Fruit fly (Drosophila melanogaster) whole organism, embryonic: ENCODE measurements around the gene CG10863.

ENCODE experiments used
- B-H2 ChIP-seq: fragments of 200-800 bp; sonication (Bioruptor generic); optimal IDR thresholded peaks from 2 replicates; lab custom pipeline; 2018; ENCODE audit warnings: missing biosample characterization, mild to moderate bottlenecking, missing genetic modification characterization
- Bteb2 ChIP-seq: fragments of 200-800 bp; sonication (Bioruptor generic); optimal IDR thresholded peaks from 2 replicates; lab custom pipeline; 2016; ENCODE audit warnings: missing biosample characterization, missing genetic modification characterization
- CG10959 ChIP-seq: fragments of 200-800 bp; sonication (Bioruptor generic); IDR thresholded peaks from 2 replicates; pipeline ENCODE4 v1.3.6; 2022; ENCODE audit warnings: missing biosample characterization, missing genetic modification characterization
- CG11456 ChIP-seq: fragments of 200-800 bp; sonication (Bioruptor generic); IDR thresholded peaks from 3 replicates; pipeline ENCODE4 v1.3.6; 2022; ENCODE audit warnings: missing biosample characterization, missing genetic modification characterization
- CG11723 ChIP-seq: fragments of 200-800 bp; sonication (Bioruptor generic); optimal IDR thresholded peaks from 2 replicates; lab custom pipeline; 2017; ENCODE audit warnings: missing biosample characterization, mild to moderate bottlenecking, missing genetic modification characterization
- CG13424 ChIP-seq: fragments of 200-800 bp; sonication (Bioruptor generic); optimal IDR thresholded peaks from 2 replicates; lab custom pipeline; 2019; ENCODE audit warnings: missing biosample characterization, mild to moderate bottlenecking, missing genetic modification characterization, moderate library complexity
- CG13894 ChIP-seq: fragments of 200-800 bp; sonication (Bioruptor generic); optimal IDR thresholded peaks from 3 replicates; lab custom pipeline; 2018; ENCODE audit warnings: missing biosample characterization, mild to moderate bottlenecking, missing genetic modification characterization, moderate library complexity
- CG15269 ChIP-seq: fragments of 200-800 bp; sonication (Bioruptor generic); optimal IDR thresholded peaks from 2 replicates; lab custom pipeline; 2018; ENCODE audit warnings: missing biosample characterization, mild to moderate bottlenecking, missing genetic modification characterization, moderate library complexity
- CG15601 ChIP-seq: fragments of 200-800 bp; sonication (Bioruptor generic); optimal IDR thresholded peaks from 3 replicates; lab custom pipeline; 2019; ENCODE audit warnings: missing biosample characterization, mild to moderate bottlenecking, missing genetic modification characterization, moderate library complexity
- CG2889 ChIP-seq: fragments of 200-800 bp; sonication (Bioruptor generic); IDR thresholded peaks from 3 replicates; pipeline ENCODE4 v1.3.6; 2022; ENCODE audit warnings: missing biosample characterization, missing genetic modification characterization
- CG34376 ChIP-seq: fragments of 200-800 bp; sonication (Bioruptor generic); optimal IDR thresholded peaks from 2 replicates; lab custom pipeline; 2018; ENCODE audit warnings: missing biosample characterization, mild to moderate bottlenecking, missing genetic modification characterization
- CG5180 ChIP-seq: fragments of 200-800 bp; sonication (Bioruptor generic); optimal IDR thresholded peaks from 3 replicates; lab custom pipeline; 2017; ENCODE audit warnings: missing biosample characterization, missing genetic modification characterization, mild to moderate bottlenecking, moderate library complexity, missing genetic modification reagents
- CG7271 ChIP-seq: fragments of 200-800 bp; sonication (Bioruptor generic); optimal IDR thresholded peaks from 2 replicates; lab custom pipeline; 2018; ENCODE audit warnings: missing biosample characterization, mild to moderate bottlenecking, missing genetic modification characterization, moderate library complexity
- CG7372 ChIP-seq: fragments of 200-800 bp; sonication (Bioruptor generic); IDR thresholded peaks from 2 replicates; pipeline ENCODE4 v1.3.6; 2022; ENCODE audit warnings: missing biosample characterization, missing genetic modification characterization
- CG7556 ChIP-seq: fragments of 200-800 bp; sonication (Bioruptor generic); optimal IDR thresholded peaks from 2 replicates; lab custom pipeline; 2017; ENCODE audit warnings: missing biosample characterization, mild to moderate bottlenecking, missing genetic modification characterization
- CG7745 ChIP-seq: fragments of 200-800 bp; sonication (Bioruptor generic); optimal IDR thresholded peaks from 2 replicates; lab custom pipeline; 2018; ENCODE audit warnings: missing biosample characterization, mild to moderate bottlenecking, missing genetic modification characterization, moderate library complexity
- CG7928 ChIP-seq: fragments of 200-800 bp; sonication (Bioruptor generic); optimal IDR thresholded peaks from 2 replicates; lab custom pipeline; 2017; ENCODE audit warnings: missing biosample characterization, mild to moderate bottlenecking, missing genetic modification characterization
- CG8290 ChIP-seq, 3 experiments: fragments of 200-800 bp; sonication (Bioruptor generic); optimal IDR thresholded peaks; 2 replicates each; lab custom pipeline; 2016 to 2019; ENCODE audit warnings: missing biosample characterization in 3 of 3, missing genetic modification characterization in 3 of 3, mild to moderate bottlenecking in 2 of 3, moderate library complexity in 1 of 3
- CoRest ChIP-seq: fragments of 200-800 bp; sonication (Bioruptor generic); optimal IDR thresholded peaks from 3 replicates; lab custom pipeline; 2018; ENCODE audit warnings: missing biosample characterization, mild to moderate bottlenecking, missing genetic modification characterization, moderate library complexity
- Deaf1 ChIP-seq: fragments of 200-800 bp; optimal IDR thresholded peaks from 3 replicates; lab custom pipeline; 2019; ENCODE audit warnings: missing biosample characterization, mild to moderate bottlenecking, missing genetic modification characterization, moderate library complexity
- Doc2 ChIP-seq: fragments of 200-800 bp; sonication (Bioruptor generic); IDR thresholded peaks from 2 replicates; pipeline ENCODE4 v1.3.6; 2022; ENCODE audit warnings: missing biosample characterization, missing genetic modification characterization
- E2f1 ChIP-seq: fragments of 200-800 bp; sonication (Bioruptor generic); IDR thresholded peaks from 2 replicates; pipeline ENCODE4 v1.3.6; 2022; ENCODE audit warnings: missing biosample characterization, missing genetic modification characterization
- Hmr ChIP-seq: fragments of 200-800 bp; sonication (Bioruptor generic); optimal IDR thresholded peaks from 3 replicates; lab custom pipeline; 2017; ENCODE audit warnings: mild to moderate bottlenecking, missing biosample characterization, missing genetic modification reagents, missing genetic modification characterization
- Lim3 ChIP-seq: fragments of 200-800 bp; sonication (Bioruptor generic); IDR thresholded peaks from 2 replicates; pipeline ENCODE4 v1.3.6; 2022; ENCODE audit warnings: missing biosample characterization, missing genetic modification characterization
- Med ChIP-seq: fragments of 200-800 bp; sonication (Bioruptor generic); peaks from one replicate; lab custom pipeline; 2016; ENCODE audit warnings: missing biosample characterization, missing genetic modification characterization, mild to moderate bottlenecking, inconsistent platforms, moderate library complexity
- Mes4 ChIP-seq: fragments of 200-800 bp; sonication (Bioruptor generic); optimal IDR thresholded peaks from 2 replicates; lab custom pipeline; 2016; ENCODE audit warnings: missing biosample characterization, missing genetic modification characterization
- Pdp1 ChIP-seq, 2 experiments: fragments of 200-800 bp; sonication (Bioruptor generic); optimal IDR thresholded peaks; 3 replicates each; lab custom pipeline; 2016; ENCODE audit warnings: missing biosample characterization in 2 of 2, missing genetic modification characterization in 2 of 2, mild to moderate bottlenecking in 1 of 2, moderate library complexity in 1 of 2
- Poxn ChIP-seq: fragments of 200-800 bp; sonication (Bioruptor generic); IDR thresholded peaks from 2 replicates; pipeline ENCODE4 v1.3.6; 2022; ENCODE audit warnings: missing biosample characterization, missing genetic modification characterization
- Six4 ChIP-seq: fragments of 200-800 bp; sonication (Bioruptor generic); optimal IDR thresholded peaks from 2 replicates; lab custom pipeline; 2016; ENCODE audit warnings: missing biosample characterization, missing genetic modification characterization
- Stat92E ChIP-seq, 3 experiments: fragments of >200 bp in 2 of 3; fragments of 200-800 bp in 1 of 3; sonication (Bioruptor generic) in 1 of 3; optimal IDR thresholded peaks; 2 replicates each; lab custom pipeline; 2017 to 2019; ENCODE audit warnings: missing biosample characterization in 3 of 3, missing genetic modification characterization in 3 of 3, mild to moderate bottlenecking in 1 of 3, moderate library complexity in 1 of 3
- TFAM ChIP-seq: fragments of 200-800 bp; sonication (Bioruptor generic); optimal IDR thresholded peaks from 2 replicates; lab custom pipeline; 2017; ENCODE audit warnings: missing biosample characterization, missing genetic modification characterization, inconsistent platforms
- ara ChIP-seq: fragments of 200-800 bp; sonication (Bioruptor generic); IDR thresholded peaks from 2 replicates; pipeline ENCODE4 v1.3.6; 2022; ENCODE audit warnings: missing biosample characterization, missing genetic modification characterization
- bowl ChIP-seq: fragments of 200-800 bp; sonication (Bioruptor generic); IDR thresholded peaks from 2 replicates; pipeline ENCODE4 v1.3.6; 2022; ENCODE audit warnings: missing biosample characterization, missing genetic modification characterization
- caup ChIP-seq: fragments of 200-800 bp; sonication (Bioruptor generic); optimal IDR thresholded peaks from 3 replicates; lab custom pipeline; 2017; ENCODE audit warnings: missing biosample characterization, mild to moderate bottlenecking, missing genetic modification characterization, moderate library complexity; ENCODE audit not compliant: severe bottlenecking
- chinmo ChIP-seq: fragments of 200-800 bp; sonication (Bioruptor generic); IDR thresholded peaks from 4 replicates; pipeline ENCODE4 v1.3.6; 2022; ENCODE audit warnings: missing biosample characterization, missing genetic modification characterization; ENCODE audit not compliant: partially characterized antibody
- chm ChIP-seq: fragments of 200-800 bp; sonication (Bioruptor generic); IDR thresholded peaks from 2 replicates; pipeline ENCODE4 v1.3.6; 2022; ENCODE audit warnings: missing biosample characterization, missing genetic modification characterization
- crol ChIP-seq: fragments of 200-800 bp; sonication (Bioruptor generic); IDR thresholded peaks from 2 replicates; pipeline ENCODE4 v1.3.6; 2022; ENCODE audit warnings: missing biosample characterization, missing genetic modification characterization
- en ChIP-seq: fragments of 200-800 bp; sonication (Bioruptor generic); optimal IDR thresholded peaks from 2 replicates; lab custom pipeline; 2016; ENCODE audit warnings: missing biosample characterization, missing genetic modification characterization
- eve ChIP-seq, 2 experiments: fragments of >200 bp; optimal IDR thresholded peaks; 2 replicates each; lab custom pipeline; 2017; ENCODE audit warnings: missing biosample characterization in 2 of 2, missing genetic modification characterization in 2 of 2
- gro ChIP-seq: fragments of 200-800 bp; sonication (Bioruptor generic); optimal IDR thresholded peaks from 2 replicates; lab custom pipeline; 2016; ENCODE audit warnings: missing biosample characterization, missing genetic modification characterization
- gsb ChIP-seq: fragments of 200-800 bp; sonication (Bioruptor generic); IDR thresholded peaks from 2 replicates; pipeline ENCODE4 v1.3.6; 2022; ENCODE audit warnings: missing biosample characterization, missing genetic modification characterization
- knrl ChIP-seq: fragments of 200-800 bp; sonication (Bioruptor generic); IDR thresholded peaks from 3 replicates; pipeline ENCODE4 v1.3.6; 2022; ENCODE audit warnings: missing biosample characterization, missing genetic modification characterization; ENCODE audit not compliant: partially characterized antibody
- pfk ChIP-seq: fragments of 200-800 bp; sonication (Bioruptor generic); optimal IDR thresholded peaks from 2 replicates; lab custom pipeline; 2018; ENCODE audit warnings: missing biosample characterization, mild to moderate bottlenecking, missing genetic modification characterization, moderate library complexity
- psq ChIP-seq: fragments of 200-800 bp; sonication (Bioruptor generic); optimal IDR thresholded peaks from 2 replicates; lab custom pipeline; 2017; ENCODE audit warnings: missing biosample characterization, missing genetic modification characterization
- ro ChIP-seq: fragments of 200-800 bp; sonication (Bioruptor generic); IDR thresholded peaks from 2 replicates; pipeline ENCODE4 v1.3.6; 2022; ENCODE audit warnings: missing biosample characterization, missing genetic modification characterization
- sug ChIP-seq: fragments of 200-800 bp; optimal IDR thresholded peaks from 2 replicates; lab custom pipeline; 2019; ENCODE audit warnings: missing biosample characterization, mild to moderate bottlenecking, missing genetic modification characterization, moderate library complexity
- zfh2 ChIP-seq: fragments of 200-800 bp; sonication (Bioruptor generic); optimal IDR thresholded peaks from 2 replicates; lab custom pipeline; 2016; ENCODE audit warnings: missing biosample characterization, missing genetic modification characterization

The CG10863 gene

DNA sequence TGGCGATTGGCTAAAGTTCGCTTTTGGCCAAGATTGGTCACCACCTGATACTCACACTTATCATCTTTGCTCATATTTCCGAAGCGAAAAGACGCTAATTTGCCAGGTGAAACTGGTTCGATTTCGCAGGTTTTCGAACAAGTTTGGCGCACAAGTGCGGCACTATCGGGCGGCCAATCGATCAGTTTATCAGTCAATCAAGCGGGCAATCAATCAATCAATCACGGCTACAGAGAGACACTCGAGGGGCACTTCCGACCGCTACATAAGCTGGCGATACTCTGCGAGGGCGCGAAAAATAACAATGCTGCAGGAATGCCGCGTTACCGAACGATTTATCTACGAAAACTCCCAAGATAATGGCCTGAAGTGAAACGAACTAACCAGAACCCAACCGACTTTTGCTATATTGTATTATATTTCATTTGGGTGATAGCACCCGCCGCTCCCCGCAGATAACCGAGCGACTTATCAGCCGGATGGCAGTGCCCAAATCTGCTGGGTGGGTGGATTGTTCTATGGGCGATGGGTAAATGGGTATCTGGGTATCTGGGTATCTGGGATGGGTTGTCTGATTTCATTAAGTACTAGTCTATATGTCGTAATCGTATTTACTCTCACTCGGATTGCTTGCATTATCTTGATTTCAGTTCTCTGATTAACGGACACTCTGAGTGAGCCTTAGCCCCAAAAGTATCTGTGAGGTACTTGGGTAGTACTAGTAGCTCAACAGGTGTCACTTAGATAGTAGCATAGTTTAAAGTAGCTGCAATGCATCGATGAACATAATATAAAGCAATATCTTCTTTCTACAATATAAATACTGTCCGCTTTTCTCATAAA is 13.1 kb downstream of the CG10863 start (continued):
- TF ChIP-seq Med (GFP tag; lab: Kevin White, UChicago) (peak; percentile 21), chm (GFP tag; lab: Robert Waterston, UW) (no peak), gro (GFP tag; lab: Kevin White, UChicago) (peak; percentile 17), CG8290 (GFP tag; optimal IDR thresholded peaks at IDR 0.05; lab: Kevin White, UChicago) (no peak), CG8290 (tag; optimal IDR thresholded peaks at IDR 0.05; lab: Kevin White, UChicago) (peak in 1 of 2 experiments; percentile 43), CG7745 (tag; lab: Kevin White, UChicago) (no peak), crol (GFP tag; lab: Robert Waterston, UW) (peak; percentile 79), sug (tag; lab: Kevin White, UChicago) (peak; percentile 74), B-H2 (peak; percentile 9), en (no peak), CG13424 (tag; lab: Kevin White, UChicago) (no peak), Stat92E (GFP tag; optimal IDR thresholded peaks at IDR 0.05; lab: Kevin White, UChicago) (no peak), CG7928 (GFP tag; lab: Kevin White, UChicago) (no peak), chinmo (GFP tag; lab: Robert Waterston, UW) (peak; percentile 35; the same call in 1 of the 4 replicates), CoRest (tag; lab: Kevin White, UChicago) (no peak), CG5180 (GFP tag; lab: Kevin White, UChicago) (no peak), pfk (GFP tag; lab: Kevin White, UChicago) (no peak), Hmr (peak; percentile 9), Lim3 (GFP tag; lab: Robert Waterston, UW) (peak; percentile 72; the same call in 1 of the 2 replicates), Doc2 (GFP tag; lab: Robert Waterston, UW) (no peak), CG11456 (GFP tag; lab: Robert Waterston, UW) (no peak), eve (GFP tag; optimal IDR thresholded peaks at IDR 0.05; lab: Kevin White, UChicago) (no peak), knrl (GFP tag; lab: Robert Waterston, UW) (no peak), bowl (no peak), Deaf1 (peak; percentile 7), CG7271 (tag; lab: Kevin White, UChicago) (no peak), CG34376 (peak; percentile 74), zfh2 (GFP tag; lab: Kevin White, UChicago) (no peak), CG13894 (peak; percentile 25), Pdp1 (GFP tag; optimal IDR thresholded peaks at IDR 0.05; lab: Kevin White, UChicago) (peak in 1 of 2 experiments; percentile 75), Poxn (GFP tag; lab: Robert Waterston, UW) (no peak), E2f1 (no peak)

DNA sequence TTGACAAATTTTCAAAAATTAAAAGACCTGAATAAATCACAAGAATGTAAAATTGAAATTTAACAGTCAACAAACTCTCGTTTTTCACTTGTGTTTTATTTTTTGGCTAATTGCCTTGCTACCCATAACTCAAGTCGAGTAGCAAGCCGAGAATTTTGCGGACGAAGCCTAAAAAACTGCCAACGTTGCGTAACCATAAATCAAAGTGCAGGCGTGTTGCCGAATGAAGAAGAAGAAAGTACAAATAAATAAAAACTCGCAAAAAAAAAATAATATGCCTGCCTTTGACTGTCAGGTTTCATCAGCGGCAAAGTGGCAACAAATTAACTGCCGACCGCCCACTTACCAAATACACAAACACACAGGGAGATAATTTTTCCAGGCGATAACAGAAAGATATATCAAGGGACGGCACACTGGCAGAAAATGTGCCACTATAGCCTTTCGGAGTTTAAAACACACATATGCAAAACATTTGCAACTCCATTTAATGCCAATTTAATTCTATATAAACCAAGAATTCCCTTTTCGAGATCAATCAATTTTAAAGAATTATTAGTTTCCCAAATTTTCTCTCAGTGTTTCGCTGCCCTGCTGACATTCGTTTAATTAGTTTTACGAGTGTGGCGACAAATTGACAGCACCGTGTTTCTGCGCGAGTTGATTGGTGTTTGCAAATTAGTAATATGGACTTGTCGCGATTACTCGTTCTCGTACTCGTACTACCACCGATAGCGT is 13.9 kb downstream of the CG10863 start:
- TF ChIP-seq TFAM (no peak), CG15601 (tag; lab: Kevin White, UChicago) (peak; percentile 58), Mes4 (GFP tag; lab: Kevin White, UChicago) (peak; percentile 78), eve (GFP tag; optimal IDR thresholded peaks at IDR 0.05; lab: Kevin White, UChicago) (peak in 1 of 2 experiments; percentile 88), CG2889 (GFP tag; lab: Robert Waterston, UW) (peak; percentile 89), CG7372 (GFP tag; lab: Robert Waterston, UW) (peak; percentile 83), caup (GFP tag; lab: Kevin White, UChicago) (peak; percentile 93), psq (GFP tag; lab: Kevin White, UChicago) (peak; percentile 38), ro (GFP tag; lab: Robert Waterston, UW) (peak; percentile 40), Six4 (GFP tag; lab: Kevin White, UChicago) (peak; percentile 55), gsb (GFP tag; lab: Robert Waterston, UW) (peak; percentile 81), ara (peak; percentile 62; the same call in 1 of the 2 replicates), Bteb2 (peak; percentile 84), CG10959 (GFP tag; lab: Robert Waterston, UW) (peak; percentile 47; the same call in 1 of the 2 replicates), CG7556 (GFP tag; lab: Kevin White, UChicago) (peak; percentile 82), CG15269 (tag; lab: Kevin White, UChicago) (peak; percentile 93), CG11723 (GFP tag; lab: Kevin White, UChicago) (peak; percentile 73)
